Fruit fly (Drosophila melanogaster): Measurements from ENCODE around the gene Kdm2.

The Kdm2 gene

dm6 chr3R:9062756-9063155 lies 10.5 kb downstream of the Kdm2 start (continued):
- TF ChIP-seq CG31627 (GFP tag; optimal IDR thresholded peaks at IDR 0.05), result peak; percentile 38
- TF ChIP-seq lz (GFP tag; optimal IDR thresholded peaks at IDR 0.05), result peak; percentile 4
- TF ChIP-seq acj6 (GFP tag; optimal IDR thresholded peaks at IDR 0.05), result peak; percentile 12
- TF ChIP-seq dac (GFP tag; optimal IDR thresholded peaks at IDR 0.05), result no peak
- TF ChIP-seq CG11294 (GFP tag; IDR thresholded peaks at IDR 0.05), result peak; percentile 33; the same call in 1 of the 2 replicates
- no peak for TF ChIP-seq CG32006 (GFP tag; optimal IDR thresholded peaks at IDR 0.05)
- TF ChIP-seq CG4318 (GFP tag; optimal IDR thresholded peaks at IDR 0.05), result no peak
- TF ChIP-seq Ets96B (tag; optimal IDR thresholded peaks at IDR 0.05), result no peak
- peak; percentile 2 for TF ChIP-seq Eip78C (GFP tag)
- peak; percentile 73 for TF ChIP-seq CG6163 (GFP tag; IDR thresholded peaks at IDR 0.05)
- peak; percentile 27 for TF ChIP-seq CG7368 (GFP tag; optimal IDR thresholded peaks at IDR 0.05)
- no peak for TF ChIP-seq spab (GFP tag; optimal IDR thresholded peaks at IDR 0.05)
- peak; percentile 37 for TF ChIP-seq pdm3 (GFP tag; optimal IDR thresholded peaks at IDR 0.05)
- no peak for TF ChIP-seq CG8119 (GFP tag; IDR thresholded peaks at IDR 0.05)
- no peak for TF ChIP-seq OdsH (GFP tag; optimal IDR thresholded peaks at IDR 0.05)
- TF ChIP-seq Ets21C (GFP tag; optimal IDR thresholded peaks at IDR 0.05), result no peak
- TF ChIP-seq CG11762 (GFP tag; optimal IDR thresholded peaks at IDR 0.05; ENCODE audit: insufficient read depth), result no peak
- no peak for TF ChIP-seq CG6276 (GFP tag; optimal IDR thresholded peaks at IDR 0.05)
- no peak for TF ChIP-seq CG9139 (GFP tag; optimal IDR thresholded peaks at IDR 0.05)
- no peak for TF ChIP-seq CG1621 (tag; optimal IDR thresholded peaks at IDR 0.05)
- no peak for TF ChIP-seq CG34406 (GFP tag; optimal IDR thresholded peaks at IDR 0.05)
- no peak for TF ChIP-seq CG3032 (tag; optimal IDR thresholded peaks at IDR 0.05)
- TF ChIP-seq CG10669 (GFP tag; optimal IDR thresholded peaks at IDR 0.05), result no peak

DNA sequence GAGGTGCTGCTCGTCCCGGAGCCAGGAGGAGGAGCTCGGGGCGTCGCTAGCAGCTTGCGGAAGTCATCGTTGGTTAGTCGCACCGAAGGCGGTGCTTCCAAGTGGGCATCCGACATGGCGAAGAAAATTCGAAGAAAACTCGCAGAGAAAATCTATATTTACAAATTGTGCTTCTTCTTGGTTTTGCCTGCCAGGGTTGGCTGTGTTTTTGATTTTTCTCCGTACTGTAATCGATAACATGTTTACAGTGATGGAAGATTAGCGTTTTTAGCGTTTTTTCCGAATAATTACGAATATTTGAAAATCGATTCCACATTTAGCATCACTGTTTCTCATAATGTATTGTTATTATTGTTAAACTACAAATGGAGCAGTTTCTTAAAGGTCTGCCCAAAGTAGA lies 12.6 kb downstream of the Kdm2 start, which contains the start of the genes beag and Ada:
Gene beag, minus strand, starts transcription at position 205 of the 400 bp plus-strand sequence.
Gene Ada, plus strand, starts transcription at position 310 of the 400 bp plus-strand sequence.
- peak; percentile 34 for TF ChIP-seq CG31627 (GFP tag; optimal IDR thresholded peaks at IDR 0.05)
- no peak for TF ChIP-seq svp (GFP tag)
- no peak for TF ChIP-seq CG8319 (GFP tag; optimal IDR thresholded peaks at IDR 0.05)
- peak; percentile 35 for TF ChIP-seq esn (GFP tag; optimal IDR thresholded peaks at IDR 0.05)
- no peak for TF ChIP-seq OdsH (GFP tag; optimal IDR thresholded peaks at IDR 0.05)
- TF ChIP-seq pdm3 (GFP tag; optimal IDR thresholded peaks at IDR 0.05), result peak; percentile 14
- TF ChIP-seq CG8119 (GFP tag; IDR thresholded peaks at IDR 0.05), result no peak
- TF ChIP-seq Hr38 (GFP tag; optimal IDR thresholded peaks at IDR 0.05), result no peak
- no peak for TF ChIP-seq achi (GFP tag; optimal IDR thresholded peaks at IDR 0.05)
- TF ChIP-seq Gug (GFP tag; IDR thresholded peaks at IDR 0.05), result no peak
- no peak for TF ChIP-seq CG10631 (GFP tag; optimal IDR thresholded peaks at IDR 0.05)
- no peak for TF ChIP-seq CG10669 (GFP tag; optimal IDR thresholded peaks at IDR 0.05)
- peak; percentile 74 for TF ChIP-seq fkh (GFP tag; optimal IDR thresholded peaks at IDR 0.05)
- peak; percentile 5 for TF ChIP-seq CG3032 (tag; optimal IDR thresholded peaks at IDR 0.05)
- TF ChIP-seq CG8632 (GFP tag; optimal IDR thresholded peaks at IDR 0.05), result no peak
- no peak for TF ChIP-seq Met (GFP tag; optimal IDR thresholded peaks at IDR 0.05)
- no peak for TF ChIP-seq Ets96B (tag; optimal IDR thresholded peaks at IDR 0.05)
- TF ChIP-seq eg (GFP tag; IDR thresholded peaks at IDR 0.05), result no peak
- no peak for TF ChIP-seq CG6792 (GFP tag; optimal IDR thresholded peaks at IDR 0.05)
- no peak for TF ChIP-seq CG9139 (GFP tag; optimal IDR thresholded peaks at IDR 0.05)
- TF ChIP-seq net (GFP tag; optimal IDR thresholded peaks at IDR 0.05), result no peak
- no peak for TF ChIP-seq vri (GFP tag; optimal IDR thresholded peaks at IDR 0.05)

DNA sequence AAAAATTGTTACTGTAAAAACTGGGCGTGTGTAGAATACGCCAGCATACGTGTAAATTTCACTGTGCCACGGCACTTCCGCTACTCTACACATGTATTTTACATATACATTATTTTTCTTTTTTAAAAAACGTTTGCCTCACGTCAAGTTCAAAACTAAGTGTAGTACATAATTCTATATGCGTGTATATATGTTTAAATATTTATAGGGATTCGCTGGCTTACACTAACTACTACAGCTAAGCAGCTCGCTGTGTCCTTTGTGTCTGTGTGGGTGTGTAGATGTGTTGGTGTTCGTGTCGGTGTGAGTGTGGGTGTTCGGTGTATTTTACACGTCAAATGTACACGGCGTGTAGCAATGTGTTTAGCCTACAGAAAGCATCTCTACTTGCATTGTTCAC lies 16.1 kb downstream of the Kdm2 start:
- no peak for TF ChIP-seq CG8632 (GFP tag; optimal IDR thresholded peaks at IDR 0.05)
- peak; percentile 26 for TF ChIP-seq svp (GFP tag)
- TF ChIP-seq Eip78C (GFP tag), result peak; percentile 16

DNA sequence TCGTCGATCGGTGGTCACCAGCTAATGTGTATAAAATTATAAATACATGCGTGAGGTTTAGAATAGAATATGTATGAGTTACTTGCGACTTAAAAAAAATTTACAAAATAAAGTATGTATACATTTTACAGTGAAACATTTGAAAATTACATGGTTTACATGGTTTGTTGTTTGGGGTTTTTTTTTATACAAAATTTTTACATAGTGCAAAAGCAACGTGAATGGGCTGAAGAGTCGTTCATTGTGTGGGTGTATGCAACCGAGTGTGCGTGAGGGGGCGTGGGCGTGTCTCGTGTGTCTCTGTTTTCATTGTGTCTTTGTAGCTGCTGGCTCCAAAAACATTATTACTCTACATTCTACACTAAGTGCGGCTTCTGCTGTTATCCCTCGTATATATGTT lies 17.6 kb downstream of the Kdm2 start:
- no peak for TF ChIP-seq CG7368 (GFP tag; optimal IDR thresholded peaks at IDR 0.05)
- no peak for TF ChIP-seq CG6792 (GFP tag; optimal IDR thresholded peaks at IDR 0.05)
- TF ChIP-seq net (GFP tag; optimal IDR thresholded peaks at IDR 0.05), result no peak
- TF ChIP-seq ss (GFP tag; optimal IDR thresholded peaks at IDR 0.05), result no peak
- no peak for TF ChIP-seq CG6276 (GFP tag; optimal IDR thresholded peaks at IDR 0.05)
- no peak for TF ChIP-seq Ets96B (tag; optimal IDR thresholded peaks at IDR 0.05)
